Worm (Caenorhabditis elegans) whole organism, midembryonic: ENCODE measurements around the gene C46C11.4.

ENCODE experiments used
- cog-1 ChIP-seq: sonication (generic microtip); optimal IDR thresholded peaks from 2 replicates; lab custom pipeline; 2016; ENCODE audit warnings: missing genetic modification characterization, missing compliant biosample characterization
- ref-1 ChIP-seq: fragments of 200-800 bp; sonication (Bioruptor generic); conservative IDR thresholded peaks from 2 replicates; pipeline ENCODE4 v1.3.6; 2022; ENCODE audit warnings: missing genetic modification reagents, missing genetic modification characterization, missing compliant biosample characterization

ce11 chrX:4682616-4683015, 35.6 kb upstream of the C46C11.4 start, which contains the start of gene K02G10.15:
- TF ChIP-seq ref-1 (GFP tag; lab: Robert Waterston, UW) (no peak), cog-1 (tag; lab: Kevin White, UChicago) (no peak)
